Fruit fly (Drosophila melanogaster) whole organism, wandering third instar larva: ENCODE data around the gene Ifrd1.

ENCODE experiments used
- Abd-B ChIP-seq: fragments of >200 bp; optimal IDR thresholded peaks from 2 replicates; lab custom pipeline; 2017; ENCODE audit warnings: missing biosample characterization, missing genetic modification characterization
- Dif ChIP-seq: fragments of 200-275, 200-300 bp; sonication (Bioruptor generic); optimal IDR thresholded peaks from 2 replicates; lab custom pipeline; 2018; ENCODE audit warnings: missing biosample characterization, missing genetic modification characterization; ENCODE audit not compliant: partially characterized antibody
- Vsx2 ChIP-seq: fragments of 200-300, 225-300 bp; sonication (Bioruptor generic); optimal IDR thresholded peaks from 2 replicates; lab custom pipeline; 2018; ENCODE audit warnings: missing biosample characterization, missing genetic modification characterization; ENCODE audit not compliant: partially characterized antibody
- brk ChIP-seq: fragments of 200-800 bp; sonication (Bioruptor generic); optimal IDR thresholded peaks from 2 replicates; lab custom pipeline; 2016; ENCODE audit warnings: missing biosample characterization, mild to moderate bottlenecking, missing genetic modification characterization
- pan ChIP-seq: fragments of >200 bp; optimal IDR thresholded peaks from 2 replicates; lab custom pipeline; 2017
- rgr ChIP-seq: fragments of 200-800 bp; sonication (Bioruptor generic); optimal IDR thresholded peaks from 3 replicates; lab custom pipeline; 2016; ENCODE audit warnings: missing biosample characterization, mild to moderate bottlenecking, missing genetic modification characterization
- woc ChIP-seq: sonication (Bioruptor generic); optimal IDR thresholded peaks from 2 replicates; lab custom pipeline; 2016; ENCODE audit warnings: missing biosample characterization, mild to moderate bottlenecking, missing genetic modification characterization

DNA sequence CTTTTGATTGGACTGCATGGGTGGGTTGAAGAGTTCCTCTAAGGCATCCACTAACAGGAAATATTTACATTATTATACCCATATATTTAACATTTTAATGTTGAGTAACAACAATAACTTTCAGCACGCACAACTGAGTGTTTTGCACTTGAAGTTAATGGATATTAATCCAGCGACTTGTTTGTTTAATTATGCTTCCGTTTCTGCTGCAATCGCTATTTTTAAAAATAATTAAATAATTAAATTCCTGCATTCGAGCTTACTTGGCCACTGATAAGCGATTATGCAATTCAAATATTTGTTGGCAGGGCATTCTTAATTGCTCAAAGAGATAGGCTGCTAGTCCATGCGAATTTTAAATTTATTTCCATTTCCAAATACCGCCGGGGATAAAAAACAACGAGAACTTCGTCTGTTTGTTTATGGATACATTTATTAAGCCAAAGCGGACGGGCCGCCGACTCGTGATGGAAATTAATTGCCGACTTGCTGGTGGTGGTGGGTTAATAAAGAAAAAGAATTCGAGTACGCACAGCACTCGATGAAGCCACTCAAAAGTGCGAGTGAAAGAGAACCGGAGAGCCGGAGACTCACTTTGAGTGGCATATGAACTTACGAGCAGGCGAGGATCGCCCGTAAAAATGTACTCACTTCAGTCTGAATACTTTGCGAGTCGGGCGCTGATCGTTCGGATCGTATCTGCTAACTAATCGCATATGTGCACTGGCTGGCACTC, 12.2 kb downstream of the Ifrd1 start:
- TF ChIP-seq woc (GFP tag; lab: Kevin White, UChicago) (no peak), Vsx2 (GFP tag; lab: Kevin White, UChicago) (no peak), pan (no peak), Dif (GFP tag; lab: Kevin White, UChicago) (peak; percentile 76), Abd-B (no peak), brk (no peak), rgr (GFP tag; lab: Kevin White, UChicago) (peak; percentile 8)
